Fruit fly (Drosophila melanogaster) whole organism, prepupa: ENCODE data around the gene CG31445.

Experiments used
- CG10631 ChIP-seq: fragments of 200-800 bp; sonication (Bioruptor generic); optimal IDR thresholded peaks from 2 replicates; lab custom pipeline; 2016; ENCODE audit warnings: missing biosample characterization, missing genetic modification characterization
- CG10669 ChIP-seq: fragments of 200-800 bp; sonication (Bioruptor generic); optimal IDR thresholded peaks from 3 replicates; lab custom pipeline; 2018; ENCODE audit warnings: missing biosample characterization, mild to moderate bottlenecking, missing genetic modification characterization, moderate library complexity
- CG31627 ChIP-seq: fragments of 200-800 bp; sonication (Bioruptor generic); optimal IDR thresholded peaks from 3 replicates; lab custom pipeline; 2016; ENCODE audit warnings: missing biosample characterization, missing genetic modification characterization
- CG4318 ChIP-seq: fragments of 200-800 bp; sonication (Bioruptor generic); optimal IDR thresholded peaks from 3 replicates; lab custom pipeline; 2017; ENCODE audit warnings: missing biosample characterization, mild to moderate bottlenecking, missing genetic modification characterization
- Eip78C ChIP-seq: fragments of 200-800 bp; sonication (Bioruptor generic); peaks from one replicate; lab custom pipeline; 2016; ENCODE audit warnings: missing biosample characterization, missing genetic modification characterization
- Gug ChIP-seq: fragments of 200-800 bp; sonication (Bioruptor generic); IDR thresholded peaks from 2 replicates; pipeline ENCODE4 v1.3.6; 2022; ENCODE audit warnings: missing biosample characterization, missing genetic modification characterization
- OdsH ChIP-seq: fragments of 200-800 bp; sonication (Bioruptor generic); optimal IDR thresholded peaks from 3 replicates; lab custom pipeline; 2016; ENCODE audit warnings: missing biosample characterization, missing genetic modification characterization
- pdm3 ChIP-seq: fragments of 200-800 bp; sonication (Bioruptor generic); optimal IDR thresholded peaks from 3 replicates; lab custom pipeline; 2016; ENCODE audit warnings: missing biosample characterization, missing genetic modification characterization

DNA sequence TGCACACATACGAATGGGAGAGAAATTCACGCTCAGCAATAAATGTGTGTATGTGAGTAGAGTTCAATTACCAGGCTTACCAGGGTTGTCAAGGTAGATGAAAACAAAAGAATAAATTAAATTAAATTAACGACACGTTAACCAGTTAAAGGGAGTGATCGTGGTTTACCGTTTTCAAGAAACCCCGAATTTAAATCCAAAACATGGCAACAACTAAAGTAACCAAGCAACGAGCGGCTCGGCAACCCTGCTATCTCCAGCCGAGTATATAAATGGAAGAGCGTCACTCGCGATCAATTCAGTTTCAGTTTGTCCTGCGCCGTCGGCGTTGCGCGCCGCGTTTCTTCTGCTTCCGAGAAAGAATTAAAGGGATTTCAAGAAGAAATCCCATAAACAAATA, 30.4 kb downstream of the CG31445 start:
- TF ChIP-seq CG10669 (GFP tag; lab: Kevin White, UChicago) (peak; percentile 100), OdsH (GFP tag; lab: Kevin White, UChicago) (peak; percentile 100), Gug (GFP tag; lab: Robert Waterston, UW) (peak; percentile 100), Eip78C (peak; percentile 100), CG4318 (GFP tag; lab: Kevin White, UChicago) (peak; percentile 99), pdm3 (GFP tag; lab: Kevin White, UChicago) (peak; percentile 100), CG31627 (peak; percentile 100), CG10631 (peak; percentile 100)
